Worm (Caenorhabditis elegans): ENCODE measurements around the gene prk-2.

prk-2 gene

ce11 chrIII:3370054-3370453, at the start of gene prk-2:
Gene prk-2, minus strand, starts transcription at chrIII:3370209.
- TF ChIP-seq nhr-28 (tag; optimal IDR thresholded peaks at IDR 0.05) (peak; percentile 29), zag-1 (tag; optimal IDR thresholded peaks at IDR 0.05) (no peak), aha-1 (tag) (no peak), nhr-102 (tag; optimal IDR thresholded peaks at IDR 0.05) (peak; percentile 10), hlh-30 (tag; optimal IDR thresholded peaks at IDR 0.05; ENCODE audit: insufficient read depth) (no peak), cey-2 (tag; optimal IDR thresholded peaks at IDR 0.05; ENCODE audit: borderline replicate concordance, insufficient read depth) (no peak), madf-9 (GFP tag; conservative IDR thresholded peaks at IDR 0.05) (no peak), zip-11 (GFP tag; IDR thresholded peaks at IDR 0.05) (no peak), hlh-11 (tag; optimal IDR thresholded peaks at IDR 0.05) (peak; percentile 82), rbr-2 (tag; optimal IDR thresholded peaks at IDR 0.05) (no peak), zfp-3 (GFP tag; conservative IDR thresholded peaks at IDR 0.05) (no peak), lin-39 (tag; optimal IDR thresholded peaks at IDR 0.05) (no peak), ZK337.2 (GFP tag; IDR thresholded peaks at IDR 0.05) (no peak), daf-16 (GFP tag; optimal IDR thresholded peaks at IDR 0.05) (no peak), daf-16 (tag; optimal IDR thresholded peaks at IDR 0.05) (peak; percentile 64), zip-2 (tag; optimal IDR thresholded peaks at IDR 0.05) (no peak), Y105C5A.15 (GFP tag; IDR thresholded peaks at IDR 0.05) (no peak), T20F7.1 (GFP tag; optimal IDR thresholded peaks at IDR 0.05) (no peak), R02D3.7 (tag; optimal IDR thresholded peaks at IDR 0.05) (no peak), lin-15B (tag; optimal IDR thresholded peaks at IDR 0.05) (no peak), snpc-4 (tag; optimal IDR thresholded peaks at IDR 0.05) (no peak), dpl-1 (GFP tag; optimal IDR thresholded peaks at IDR 0.05) (no peak), egl-43 (GFP tag; IDR thresholded peaks at IDR 0.05) (no peak), nhr-6 (tag; optimal IDR thresholded peaks at IDR 0.05) (no peak), F44E2.7 (GFP tag; IDR thresholded peaks at IDR 0.05) (no peak), snpc-1.2 (GFP tag; IDR thresholded peaks at IDR 0.05) (no peak), lin-38 (GFP tag; IDR thresholded peaks at IDR 0.05) (no peak), hif-1 (tag; optimal IDR thresholded peaks at IDR 0.05) (no peak), daf-12 (tag; optimal IDR thresholded peaks at IDR 0.05) (no peak), ZK546.5 (tag; optimal IDR thresholded peaks at IDR 0.05) (no peak), mep-1 (tag; optimal IDR thresholded peaks at IDR 0.05) (no peak), nhr-11 (tag; optimal IDR thresholded peaks at IDR 0.05) (no peak), pha-4 (GFP tag; IDR thresholded peaks at IDR 0.05) (no peak), pha-4 (tag; optimal IDR thresholded peaks at IDR 0.05) (no peak), nhr-76 (tag; optimal IDR thresholded peaks at IDR 0.05) (no peak), egl-27 (tag; optimal IDR thresholded peaks at IDR 0.05) (no peak), arid-1 (GFP tag; conservative IDR thresholded peaks at IDR 0.05) (no peak), ceh-62 (tag; optimal IDR thresholded peaks at IDR 0.05) (no peak), sdz-12 (GFP tag; optimal IDR thresholded peaks at IDR 0.05) (no peak), tag-97 (GFP tag; IDR thresholded peaks at IDR 0.05) (no peak), F10B5.3 (tag; optimal IDR thresholded peaks at IDR 0.05) (no peak), duxl-1 (tag; optimal IDR thresholded peaks at IDR 0.05; ENCODE audit: poor library complexity) (no peak), daf-19 (GFP tag; conservative IDR thresholded peaks at IDR 0.05) (no peak), ztf-11 (tag; optimal IDR thresholded peaks at IDR 0.05) (no peak), aly-2 (tag; optimal IDR thresholded peaks at IDR 0.05) (no peak), unc-39 (tag; optimal IDR thresholded peaks at IDR 0.05) (no peak), Y75B8A.6 (GFP tag; IDR thresholded peaks at IDR 0.05) (no peak), mdt-29 (GFP tag; IDR thresholded peaks at IDR 0.05) (no peak), zfp-2 (tag; optimal IDR thresholded peaks at IDR 0.05) (no peak), nhr-10 (tag; optimal IDR thresholded peaks at IDR 0.05) (no peak), fkh-10 (GFP tag; optimal IDR thresholded peaks at IDR 0.05) (no peak), dmd-8 (GFP tag; IDR thresholded peaks at IDR 0.05) (no peak), nhr-42 (GFP tag; IDR thresholded peaks at IDR 0.05) (no peak), mes-2 (tag; optimal IDR thresholded peaks at IDR 0.05; ENCODE audit: poor library complexity, severe bottlenecking) (no peak)
